Worm (Caenorhabditis elegans) whole organism, early embryonic: ENCODE measurements around the gene aass-1.

Experiments used
- aly-1 ChIP-seq: sonication (generic microtip); optimal IDR thresholded peaks from 2 replicates; lab custom pipeline; 2016; ENCODE audit warnings: missing genetic modification characterization, missing compliant biosample characterization
- ama-1 ChIP-seq: fragments of 150-350 bp; optimal IDR thresholded peaks from 2 replicates; lab custom pipeline; 2014
- ceh-36 ChIP-seq: sonication (generic microtip); optimal IDR thresholded peaks from 2 replicates; lab custom pipeline; 2016; ENCODE audit warnings: missing genetic modification characterization, inconsistent platforms, missing compliant biosample characterization
- ets-7 ChIP-seq: sonication (generic microtip); optimal IDR thresholded peaks from 2 replicates; lab custom pipeline; 2016; ENCODE audit warnings: missing genotype, missing genetic modification characterization, missing compliant biosample characterization
- hmbx-1 ChIP-seq: sonication (generic microtip); optimal IDR thresholded peaks from 2 replicates; lab custom pipeline; 2016; ENCODE audit warnings: mild to moderate bottlenecking, missing genetic modification characterization, missing compliant biosample characterization
- pes-1 ChIP-seq: fragments of 200-800 bp; sonication (Bioruptor generic); IDR thresholded peaks from 2 replicates; pipeline ENCODE4 v1.3.6; 2022; ENCODE audit warnings: missing genetic modification reagents, missing genetic modification characterization, missing compliant biosample characterization
- scrt-1 ChIP-seq: fragments of 200-800 bp; sonication (Bioruptor generic); IDR thresholded peaks from 2 replicates; pipeline ENCODE4 v1.3.6; 2022; ENCODE audit warnings: missing genetic modification characterization, missing compliant biosample characterization
- sea-1 ChIP-seq: fragments of 200-800 bp; sonication (Bioruptor generic); conservative IDR thresholded peaks from 2 replicates; pipeline ENCODE4 v1.3.6; 2022; ENCODE audit warnings: missing genetic modification characterization, missing compliant biosample characterization
- tra-4 ChIP-seq: sonication (generic microtip); optimal IDR thresholded peaks from 2 replicates; lab custom pipeline; 2017; ENCODE audit warnings: missing genetic modification characterization, missing compliant biosample characterization

DNA sequence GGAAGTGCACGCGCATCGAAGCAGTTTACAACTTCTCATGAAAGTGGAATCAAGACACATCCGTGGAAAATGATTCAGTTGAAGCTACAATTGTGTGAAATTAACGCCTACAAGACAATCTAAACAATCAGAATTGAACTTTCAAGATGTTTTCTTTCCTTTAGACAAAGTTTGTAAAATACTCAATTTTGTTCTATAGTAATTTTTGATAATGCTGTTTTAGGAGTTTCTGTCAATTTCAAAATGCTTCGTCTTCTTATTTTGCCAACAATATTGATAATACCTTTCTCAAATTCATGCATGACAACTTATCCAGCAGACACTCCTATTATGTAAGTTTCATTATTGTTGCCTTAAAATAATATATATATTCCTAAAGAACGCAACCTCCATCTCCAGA, 24.2 kb downstream of the aass-1 start, which contains the start of gene T21D12.11:
- TF ChIP-seq ceh-36 (tag; lab: Kevin White, UChicago) = no peak
- no peak for TF ChIP-seq sea-1
- no peak for TF ChIP-seq aly-1
- TF ChIP-seq ama-1 = no peak
- no peak for TF ChIP-seq ets-7 (tag; lab: Kevin White, UChicago)
- no peak for TF ChIP-seq tra-4
- no peak for TF ChIP-seq hmbx-1 (tag; lab: Kevin White, UChicago)
- no peak for TF ChIP-seq scrt-1 (GFP tag; lab: Robert Waterston, UW)
- no peak for TF ChIP-seq pes-1 (GFP tag; lab: Robert Waterston, UW)
